Fruit fly (Drosophila melanogaster) whole organism, embryonic: ENCODE results near the gene CG14229.
A peak's percentile ranks its signal among the peaks of the same experiment; 100 is the strongest.

Source experiments
- ATbp ChIP-seq: fragments of 200-800 bp; sonication (Bioruptor generic); optimal IDR thresholded peaks from 2 replicates; lab custom pipeline; 2017; ENCODE audit warnings: missing biosample characterization, mild to moderate bottlenecking, missing genetic modification characterization, missing genetic modification reagents
- CG11560 ChIP-seq: fragments of 200-800 bp; sonication (Bioruptor generic); IDR thresholded peaks from 3 replicates; pipeline ENCODE4 v1.3.6; 2022; ENCODE audit warnings: missing biosample characterization, missing genetic modification characterization
- CG12391 ChIP-seq: fragments of 200-800 bp; sonication (Bioruptor generic); optimal IDR thresholded peaks from 3 replicates; lab custom pipeline; 2018; ENCODE audit warnings: missing biosample characterization, mild to moderate bottlenecking, missing genetic modification characterization, moderate library complexity
- CG12659 ChIP-seq: fragments of 200-800 bp; sonication (Bioruptor generic); optimal IDR thresholded peaks from 3 replicates; lab custom pipeline; 2017; ENCODE audit warnings: mild to moderate bottlenecking, missing biosample characterization, missing genetic modification reagents, missing genetic modification characterization
- CG16779 ChIP-seq: fragments of 200-800 bp; sonication (Bioruptor generic); IDR thresholded peaks from 2 replicates; pipeline ENCODE4 v1.3.6; 2022; ENCODE audit warnings: missing biosample characterization, missing genetic modification characterization
- CG18011 ChIP-seq: fragments of 200-800 bp; sonication (Bioruptor generic); optimal IDR thresholded peaks from 2 replicates; lab custom pipeline; 2017; ENCODE audit warnings: missing biosample characterization, missing genetic modification characterization, mild to moderate bottlenecking, moderate library complexity, missing genotype
- CG2199 ChIP-seq: fragments of 200-800 bp; sonication (Bioruptor generic); IDR thresholded peaks from 3 replicates; pipeline ENCODE4 v1.3.6; 2022; ENCODE audit warnings: missing biosample characterization, missing genetic modification characterization
- CG32767 ChIP-seq: fragments of 200-800 bp; sonication (Bioruptor generic); IDR thresholded peaks from 2 replicates; pipeline ENCODE4 v1.3.6; 2022; ENCODE audit warnings: missing biosample characterization, missing genetic modification characterization
- CG3281 ChIP-seq: fragments of 200-800 bp; sonication (Bioruptor generic); optimal IDR thresholded peaks from 3 replicates; lab custom pipeline; 2017; ENCODE audit warnings: missing biosample characterization, mild to moderate bottlenecking, missing genetic modification characterization
- CG33557 ChIP-seq: fragments of 200-800 bp; sonication (Bioruptor generic); optimal IDR thresholded peaks from 2 replicates; lab custom pipeline; 2019; ENCODE audit warnings: missing biosample characterization, mild to moderate bottlenecking, missing genetic modification characterization, moderate library complexity
- CG4360 ChIP-seq: fragments of 200-800 bp; sonication (Bioruptor generic); IDR thresholded peaks from 2 replicates; pipeline ENCODE4 v1.3.6; 2022; ENCODE audit warnings: missing biosample characterization, missing genetic modification characterization
- CG43689 ChIP-seq: fragments of 200-800 bp; sonication (Bioruptor generic); IDR thresholded peaks from 2 replicates; pipeline ENCODE4 v1.3.6; 2022; ENCODE audit warnings: missing biosample characterization, missing genetic modification characterization
- CG4707 ChIP-seq: fragments of 200-800 bp; sonication (Bioruptor generic); optimal IDR thresholded peaks from 2 replicates; lab custom pipeline; 2018; ENCODE audit warnings: missing biosample characterization, mild to moderate bottlenecking, missing genetic modification characterization, moderate library complexity
- CG7357 ChIP-seq: fragments of 200-800 bp; sonication (Bioruptor generic); IDR thresholded peaks from 3 replicates; pipeline ENCODE4 v1.3.6; 2022; ENCODE audit warnings: missing biosample characterization, missing genetic modification characterization
- CoRest ChIP-seq: fragments of 200-800 bp; sonication (Bioruptor generic); optimal IDR thresholded peaks from 3 replicates; lab custom pipeline; 2018; ENCODE audit warnings: missing biosample characterization, mild to moderate bottlenecking, missing genetic modification characterization, moderate library complexity
- Dip3 ChIP-seq: fragments of 200-800 bp; sonication (Bioruptor generic); optimal IDR thresholded peaks from 3 replicates; lab custom pipeline; 2016; ENCODE audit warnings: missing biosample characterization, missing genetic modification characterization
- Doc2 ChIP-seq: fragments of 200-800 bp; sonication (Bioruptor generic); IDR thresholded peaks from 2 replicates; pipeline ENCODE4 v1.3.6; 2022; ENCODE audit warnings: missing biosample characterization, missing genetic modification characterization
- E2f2 ChIP-seq: fragments of 200-800 bp; sonication (Bioruptor generic); IDR thresholded peaks from 2 replicates; pipeline ENCODE4 v1.3.6; 2022; ENCODE audit warnings: missing biosample characterization, missing genetic modification characterization
- Fer2 ChIP-seq: fragments of 200-800 bp; sonication (Bioruptor generic); optimal IDR thresholded peaks from 2 replicates; lab custom pipeline; 2018; ENCODE audit warnings: missing biosample characterization, mild to moderate bottlenecking, missing genetic modification characterization, moderate library complexity
- Gug ChIP-seq: fragments of 200-800 bp; sonication (Bioruptor generic); IDR thresholded peaks from 4 replicates; pipeline ENCODE4 v1.3.6; 2022; ENCODE audit warnings: missing biosample characterization, missing genetic modification characterization
- Hey ChIP-seq: fragments of 200-800 bp; sonication (Bioruptor generic); optimal IDR thresholded peaks from 3 replicates; lab custom pipeline; 2018; ENCODE audit warnings: missing biosample characterization, mild to moderate bottlenecking, missing genetic modification characterization
- Nf-YA ChIP-seq: fragments of 200-800 bp; sonication (Bioruptor generic); IDR thresholded peaks from 2 replicates; pipeline ENCODE4 v1.3.6; 2022; ENCODE audit warnings: missing biosample characterization, missing genetic modification characterization
- NfI ChIP-seq: fragments of 200-800 bp; sonication (Bioruptor generic); optimal IDR thresholded peaks from 3 replicates; lab custom pipeline; 2018; ENCODE audit warnings: missing biosample characterization, mild to moderate bottlenecking, missing genetic modification characterization, moderate library complexity
- PHDP ChIP-seq: fragments of 200-800 bp; sonication (Bioruptor generic); optimal IDR thresholded peaks from 3 replicates; lab custom pipeline; 2018; ENCODE audit warnings: missing biosample characterization, mild to moderate bottlenecking, missing genetic modification characterization, moderate library complexity
- Rx ChIP-seq: fragments of 200-800 bp; sonication (Bioruptor generic); IDR thresholded peaks from 2 replicates; pipeline ENCODE4 v1.3.6; 2022; ENCODE audit warnings: missing biosample characterization, missing genetic modification characterization
- Sry-β ChIP-seq: fragments of 200-800 bp; sonication (Bioruptor generic); optimal IDR thresholded peaks from 2 replicates; lab custom pipeline; 2018; ENCODE audit warnings: missing biosample characterization, mild to moderate bottlenecking, missing genetic modification characterization, moderate library complexity
- Trl ChIP-seq, 3 experiments: fragments of >200 bp in 2 of 3; fragments of 200-800 bp in 1 of 3; sonication (Bioruptor generic) in 1 of 3; optimal IDR thresholded peaks; 2 replicates in 1 of 3; 3 replicates in 2 of 3; lab custom pipeline; 2016 to 2017; ENCODE audit warnings: missing biosample characterization in 1 of 3, missing genetic modification characterization in 1 of 3
- ash1 ChIP-seq: fragments of 200-800 bp; sonication (Bioruptor generic); optimal IDR thresholded peaks from 2 replicates; lab custom pipeline; 2018; ENCODE audit warnings: missing biosample characterization, mild to moderate bottlenecking, missing genetic modification characterization
- cato ChIP-seq: fragments of 200-800 bp; sonication (Bioruptor generic); optimal IDR thresholded peaks from 2 replicates; lab custom pipeline; 2016; ENCODE audit warnings: missing biosample characterization, missing genetic modification characterization, borderline replicate concordance
- ci ChIP-seq: fragments of 200-800 bp; sonication (Bioruptor generic); IDR thresholded peaks from 3 replicates; pipeline ENCODE4 v1.3.6; 2022; ENCODE audit warnings: missing biosample characterization, missing genetic modification characterization
- croc ChIP-seq: fragments of 200-800 bp; sonication (Bioruptor generic); conservative IDR thresholded peaks from 3 replicates; pipeline ENCODE4 v1.3.6; 2022; ENCODE audit warnings: missing biosample characterization, missing genetic modification characterization
- dm ChIP-seq: fragments of 200-800 bp; sonication (Bioruptor generic); optimal IDR thresholded peaks from 3 replicates; lab custom pipeline; 2016; ENCODE audit warnings: missing biosample characterization, missing genetic modification characterization
- grau ChIP-seq: fragments of 200-800 bp; optimal IDR thresholded peaks from 3 replicates; lab custom pipeline; 2019; ENCODE audit warnings: missing biosample characterization, mild to moderate bottlenecking, missing genetic modification characterization, moderate library complexity
- gro ChIP-seq: fragments of 200-800 bp; sonication (Bioruptor generic); optimal IDR thresholded peaks from 2 replicates; lab custom pipeline; 2016; ENCODE audit warnings: missing biosample characterization, missing genetic modification characterization
- hbn ChIP-seq: fragments of 200-800 bp; sonication (Bioruptor generic); IDR thresholded peaks from 2 replicates; pipeline ENCODE4 v1.3.6; 2022; ENCODE audit warnings: missing biosample characterization, missing genetic modification characterization; ENCODE audit not compliant: partially characterized antibody
- lola ChIP-seq, 3 experiments: fragments of >200 bp in 2 of 3; fragments of 200-800 bp in 1 of 3; sonication (Bioruptor generic) in 1 of 3; optimal IDR thresholded peaks; 2 replicates each; lab custom pipeline; 2017 to 2019; ENCODE audit warnings: missing biosample characterization in 3 of 3, missing genetic modification characterization in 3 of 3, mild to moderate bottlenecking in 1 of 3, moderate library complexity in 1 of 3
- mirr ChIP-seq: fragments of 200-800 bp; sonication (Bioruptor generic); optimal IDR thresholded peaks from 3 replicates; lab custom pipeline; 2018; ENCODE audit warnings: missing biosample characterization, mild to moderate bottlenecking, missing genetic modification characterization
- org-1 ChIP-seq: fragments of 200-800 bp; sonication (Bioruptor generic); optimal IDR thresholded peaks from 2 replicates; lab custom pipeline; 2017; ENCODE audit warnings: missing biosample characterization, missing genetic modification characterization
- p53 ChIP-seq: fragments of 200-800 bp; sonication (Bioruptor generic); optimal IDR thresholded peaks from 2 replicates; lab custom pipeline; 2016; ENCODE audit warnings: missing biosample characterization, missing genetic modification characterization
- phol ChIP-seq: fragments of 200-800 bp; sonication (Bioruptor generic); optimal IDR thresholded peaks from 3 replicates; lab custom pipeline; 2018; ENCODE audit warnings: missing biosample characterization, mild to moderate bottlenecking, missing genetic modification characterization, moderate library complexity
- prd ChIP-seq, 3 experiments: fragments of >200 bp in 2 of 3; fragments of 200-800 bp in 1 of 3; sonication (Bioruptor generic) in 1 of 3; optimal IDR thresholded peaks in 2 of 3; IDR thresholded peaks in 1 of 3; 2 replicates in 2 of 3; 3 replicates in 1 of 3; pipeline versions ENCODE4 v1.3.6 to Lab custom; 2017 to 2022; ENCODE audit warnings: missing biosample characterization in 1 of 3, missing genetic modification characterization in 1 of 3
- ranshi ChIP-seq: fragments of 200-800 bp; sonication (Bioruptor generic); IDR thresholded peaks from 2 replicates; pipeline ENCODE4 v1.3.6; 2022; ENCODE audit warnings: missing biosample characterization, missing genetic modification characterization
- row ChIP-seq: fragments of 200-800 bp; sonication (Bioruptor generic); IDR thresholded peaks from 3 replicates; pipeline ENCODE4 v1.3.6; 2022; ENCODE audit warnings: missing biosample characterization, missing genetic modification characterization
- schlank ChIP-seq: fragments of 200-800 bp; sonication (Bioruptor generic); optimal IDR thresholded peaks from 2 replicates; lab custom pipeline; 2018; ENCODE audit warnings: missing biosample characterization, mild to moderate bottlenecking, missing genetic modification characterization
- sisA ChIP-seq: fragments of 200-800 bp; sonication (Bioruptor generic); IDR thresholded peaks from 2 replicates; pipeline ENCODE4 v1.3.6; 2022; ENCODE audit warnings: missing biosample characterization, missing genetic modification characterization
- stwl ChIP-seq: fragments of 200-800 bp; sonication (Bioruptor generic); optimal IDR thresholded peaks from 3 replicates; lab custom pipeline; 2018; ENCODE audit warnings: missing biosample characterization, mild to moderate bottlenecking, missing genetic modification characterization, moderate library complexity
- tin ChIP-seq: fragments of 200-800 bp; sonication (Bioruptor generic); optimal IDR thresholded peaks from 3 replicates; lab custom pipeline; 2016; ENCODE audit warnings: missing biosample characterization, missing genetic modification characterization
- unc-4 ChIP-seq: fragments of 200-800 bp; sonication (Bioruptor generic); IDR thresholded peaks from 2 replicates; pipeline ENCODE4 v1.3.6; 2022; ENCODE audit warnings: missing biosample characterization, missing genetic modification characterization; ENCODE audit not compliant: partially characterized antibody
- z ChIP-seq: fragments of 200-800 bp; sonication (Bioruptor generic); IDR thresholded peaks from 3 replicates; pipeline ENCODE4 v1.3.6; 2022; ENCODE audit warnings: missing biosample characterization, missing genetic modification characterization
- zfh1 ChIP-seq: fragments of 200-800 bp; sonication (Bioruptor generic); IDR thresholded peaks from 3 replicates; pipeline ENCODE4 v1.3.6; 2022; ENCODE audit warnings: missing biosample characterization, missing genetic modification characterization

CG14229 gene

DNA sequence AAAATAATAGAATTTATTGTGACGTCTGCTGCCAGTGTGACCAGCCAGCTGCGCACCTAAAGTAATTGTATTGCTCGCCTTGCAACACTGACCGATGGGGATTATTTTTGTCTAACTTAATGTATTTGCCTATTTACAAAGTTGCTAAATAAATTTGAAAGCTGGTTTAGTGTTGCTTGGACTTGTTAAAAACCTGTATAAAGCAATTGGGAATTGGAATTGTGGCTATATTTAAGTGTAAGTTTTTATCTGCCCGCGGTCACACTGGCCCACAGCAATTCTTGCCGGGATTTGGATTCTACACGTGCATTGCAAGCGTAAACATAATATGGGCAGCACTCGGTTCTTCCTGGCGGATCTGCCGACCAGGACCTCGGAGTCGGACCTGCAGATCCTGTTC is 9.0 kb upstream of the CG14229 start, which contains the start of the genes CG14230 and CG14232 (continued):
- TF ChIP-seq CG4707 (GFP tag; lab: Kevin White, UChicago) (no peak), CG33557 (GFP tag; lab: Kevin White, UChicago) (no peak), CG7357 (no peak), cato (GFP tag; lab: Kevin White, UChicago) (no peak), CG16779 (GFP tag; lab: Robert Waterston, UW) (no peak), CoRest (tag; lab: Kevin White, UChicago) (no peak), Rx (GFP tag; lab: Robert Waterston, UW) (no peak), ATbp (no peak), Nf-YA (GFP tag; lab: Robert Waterston, UW) (no peak), CG4360 (GFP tag; lab: Robert Waterston, UW) (no peak), unc-4 (GFP tag; lab: Robert Waterston, UW) (0 out of 2 replicates have a peak, but pooled peaks have one; percentile 15), Sry-β (no peak), CG32767 (no peak), E2f2 (peak; percentile 51), CG12659 (GFP tag; lab: Kevin White, UChicago) (peak; percentile 51), p53 (GFP tag; lab: Kevin White, UChicago) (no peak), sisA (GFP tag; lab: Robert Waterston, UW) (no peak), prd (optimal IDR thresholded peaks at IDR 0.05; lab: Kevin White, UChicago) (no peak), prd (GFP tag; IDR thresholded peaks at IDR 0.05; lab: Robert Waterston, UW) (no peak), CG3281 (GFP tag; lab: Kevin White, UChicago) (no peak), hbn (GFP tag; lab: Robert Waterston, UW) (peak; percentile 30; the same call in 1 of the 2 replicates), PHDP (peak; percentile 5), NfI (GFP tag; lab: Kevin White, UChicago) (no peak), ranshi (GFP tag; lab: Robert Waterston, UW) (no peak), ash1 (no peak), zfh1 (GFP tag; lab: Robert Waterston, UW) (no peak), phol (peak; percentile 24), Fer2 (tag; lab: Kevin White, UChicago) (no peak), gro (peak; percentile 8), mirr (GFP tag; lab: Kevin White, UChicago) (no peak), CG11560 (tag; lab: Robert Waterston, UW) (no peak), grau (tag; lab: Kevin White, UChicago) (peak; percentile 17), Dip3 (GFP tag; lab: Kevin White, UChicago) (no peak), Gug (GFP tag; lab: Robert Waterston, UW) (no peak), lola (GFP tag; optimal IDR thresholded peaks at IDR 0.05; lab: Kevin White, UChicago) (no peak), schlank (tag; lab: Kevin White, UChicago) (no peak), CG2199 (GFP tag; lab: Robert Waterston, UW) (no peak), z (GFP tag; lab: Robert Waterston, UW) (no peak), row (GFP tag; lab: Robert Waterston, UW) (0 out of 3 replicates have a peak, but pooled peaks have one; percentile 21), ci (no peak), org-1 (GFP tag; lab: Kevin White, UChicago) (no peak), CG12391 (tag; lab: Kevin White, UChicago) (peak; percentile 33), CG43689 (GFP tag; lab: Robert Waterston, UW) (no peak), dm (GFP tag; lab: Kevin White, UChicago) (peak; percentile 84), Hey (tag; lab: Kevin White, UChicago) (no peak), stwl (tag; lab: Kevin White, UChicago) (peak; percentile 89), CG18011 (GFP tag; lab: Kevin White, UChicago) (no peak), croc (no peak), Doc2 (GFP tag; lab: Robert Waterston, UW) (no peak), Trl (optimal IDR thresholded peaks at IDR 0.05; lab: Kevin White, UChicago) (no peak), Trl (GFP tag; optimal IDR thresholded peaks at IDR 0.05; lab: Kevin White, UChicago) (no peak), tin (GFP tag; lab: Kevin White, UChicago) (no peak)
